Fruit fly (Drosophila melanogaster): ENCODE results near the gene CG12708.

DNA sequence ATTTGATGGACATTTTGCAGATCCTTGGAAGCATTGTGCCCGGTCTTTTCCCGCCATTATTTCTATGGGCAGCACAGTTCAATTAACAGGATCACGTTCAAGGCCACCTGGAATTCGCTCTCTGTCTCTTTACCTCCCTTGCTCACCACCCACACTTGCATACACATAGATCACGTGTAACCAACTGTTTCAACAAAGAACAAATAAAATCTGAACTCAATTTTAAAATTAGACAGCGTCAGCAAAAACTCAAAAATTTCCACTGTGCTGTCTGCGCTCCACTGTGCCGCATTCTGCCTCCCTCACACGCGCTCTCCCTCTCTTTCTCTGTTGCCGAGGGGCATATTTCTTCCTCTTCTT, 34.3 kb downstream of the CG12708 start:
- peak; percentile 44 for TF ChIP-seq Hr39 (GFP tag; optimal IDR thresholded peaks at IDR 0.05)
- peak; percentile 35 for TF ChIP-seq CG3919 (GFP tag; optimal IDR thresholded peaks at IDR 0.05)
- no peak for TF ChIP-seq ss (GFP tag; optimal IDR thresholded peaks at IDR 0.05)
- no peak for TF ChIP-seq fd85E (GFP tag; optimal IDR thresholded peaks at IDR 0.05)
- TF ChIP-seq CG6854 (GFP tag; optimal IDR thresholded peaks at IDR 0.05), result no peak
- 0 out of 3 replicates have a peak, but pooled peaks have one; percentile 30 for TF ChIP-seq CG6163 (GFP tag; IDR thresholded peaks at IDR 0.05)
- TF ChIP-seq CG8319 (GFP tag; optimal IDR thresholded peaks at IDR 0.05), result peak; percentile 14
- TF ChIP-seq CG1621 (tag; optimal IDR thresholded peaks at IDR 0.05), result peak; percentile 28
- peak; percentile 53 for TF ChIP-seq Eip78C (GFP tag)
- no peak for TF ChIP-seq eg (GFP tag; IDR thresholded peaks at IDR 0.05)
- no peak for TF ChIP-seq OdsH (GFP tag; optimal IDR thresholded peaks at IDR 0.05)
